Worm (Caenorhabditis elegans): Measurements from ENCODE around the gene C27D9.2.

- TF ChIP-seq blmp-1 (tag; optimal IDR thresholded peaks at IDR 0.05) (no peak), lsy-2 (tag; optimal IDR thresholded peaks at IDR 0.05) (no peak), ceh-43 (GFP tag; optimal IDR thresholded peaks at IDR 0.05) (no peak)
Observed at ce11 chrII:4753133-4753532, 3.5 kb downstream of the C27D9.2 start, which contains the start of gene C27D9.1.
